Worm (Caenorhabditis elegans) whole organism, L4 larva: ENCODE measurements around the gene mtm-5.
A peak's percentile ranks its signal among the peaks of the same experiment; 100 is the strongest.

Experiments used
- aha-1 ChIP-seq: fragments of 150-350 bp; peaks from one replicate; lab custom pipeline; 2014; ENCODE audit warnings: missing biosample characterization, missing genetic modification characterization
- ceh-82 ChIP-seq: sonication (generic microtip); optimal IDR thresholded peaks from 2 replicates; lab custom pipeline; 2017; ENCODE audit warnings: missing biosample characterization, missing genetic modification characterization
- dpl-1 ChIP-seq: fragments of 150-350 bp; optimal IDR thresholded peaks from 2 replicates; lab custom pipeline; 2014; ENCODE audit warnings: missing biosample characterization, missing genetic modification reagents, missing genetic modification characterization
- mxl-3 ChIP-seq: fragments of 200-800 bp; sonication (Bioruptor generic); optimal IDR thresholded peaks from 2 replicates; lab custom pipeline; 2018; ENCODE audit warnings: mild to moderate bottlenecking, missing genetic modification characterization, missing compliant biosample characterization
- nhr-77 ChIP-seq: fragments of 150-350 bp; optimal IDR thresholded peaks from 2 replicates; lab custom pipeline; 2014; ENCODE audit warnings: missing biosample characterization, missing genetic modification characterization
- unc-62 ChIP-seq, 3 experiments: fragments of 150-350 bp in 1 of 3; sonication (generic microtip); optimal IDR thresholded peaks in 2 of 3; peaks in 1 of 3; 1 replicate in 1 of 3; 2 replicates in 2 of 3; lab custom pipeline; 2014 to 2017; ENCODE audit warnings: missing biosample characterization in 3 of 3, missing genetic modification characterization in 3 of 3, missing genetic modification reagents in 3 of 3, missing genotype in 1 of 3

Gene mtm-5

DNA sequence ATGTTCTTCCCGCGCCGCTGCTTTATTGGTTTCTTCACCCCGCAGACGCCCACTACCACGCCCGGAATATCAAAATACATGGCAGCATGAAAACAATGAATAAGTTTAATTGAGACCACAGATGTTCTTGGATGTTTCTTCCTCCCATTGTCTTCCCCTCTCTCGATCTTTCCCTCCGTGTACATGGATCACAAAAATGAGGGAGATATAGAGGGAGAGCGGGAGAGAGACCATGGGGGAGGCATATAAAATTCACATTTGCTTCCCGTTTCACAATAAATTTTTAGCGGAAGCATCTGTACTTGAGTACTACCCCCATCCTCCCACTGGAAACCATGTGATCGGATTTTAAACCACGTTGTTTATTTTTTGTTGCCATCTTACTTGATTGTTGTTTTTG lies 49.8 kb downstream of the mtm-5 start:
- peak in 1 of 2 experiments; percentile 11 for TF ChIP-seq unc-62 (GFP tag; optimal IDR thresholded peaks at IDR 0.05 in 1 of 2; lab: Kevin White, UChicago)
- no peak for TF ChIP-seq unc-62 (tag; optimal IDR thresholded peaks at IDR 0.05; lab: Kevin White, UChicago)
- TF ChIP-seq dpl-1 (GFP tag; lab: Kevin White, UChicago): no peak

- TF ChIP-seq aha-1 (tag; lab: Kevin White, UChicago) (peak; percentile 97), mxl-3 (GFP tag; lab: Kevin White, UChicago) (no peak)
- TF ChIP-seq, all 104 proteins: peak for 1
Measured at ce11 chrX:5190061-5190460, 53.1 kb downstream of the mtm-5 start.

ce11 chrX:5188977-5189376 lies 54.2 kb downstream of the mtm-5 start, which contains the start of gene zig-6:
zig-6 (minus strand) TSS chrX:5189077.
- no peak for TF ChIP-seq nhr-77
- TF ChIP-seq ceh-82 (tag; lab: Kevin White, UChicago): no peak
